Fruit fly (Drosophila melanogaster) whole organism, pupa: ENCODE measurements around the gene CG7728.

ENCODE experiments used
- CG10348 ChIP-seq: fragments of 200-800 bp; sonication (Bioruptor generic); IDR thresholded peaks from 2 replicates; pipeline ENCODE4 v1.3.6; 2022; ENCODE audit warnings: missing biosample characterization, missing genetic modification characterization
- CG14655 ChIP-seq: fragments of 200-800 bp; sonication (Bioruptor generic); optimal IDR thresholded peaks from 3 replicates; lab custom pipeline; 2017; ENCODE audit warnings: mild to moderate bottlenecking, missing biosample characterization, missing genetic modification reagents, missing genetic modification characterization
- CG15710 ChIP-seq: fragments of 200-800 bp; sonication (Bioruptor generic); optimal IDR thresholded peaks from 2 replicates; lab custom pipeline; 2018; ENCODE audit warnings: missing biosample characterization, mild to moderate bottlenecking, missing genetic modification characterization, moderate library complexity
- CG17806 ChIP-seq: fragments of 200-800 bp; sonication (Bioruptor generic); optimal IDR thresholded peaks from 2 replicates; lab custom pipeline; 2018; ENCODE audit warnings: missing biosample characterization, mild to moderate bottlenecking, missing genetic modification characterization, moderate library complexity
- CG34367 ChIP-seq: fragments of 200-800 bp; sonication (Bioruptor generic); optimal IDR thresholded peaks from 2 replicates; lab custom pipeline; 2018; ENCODE audit warnings: missing biosample characterization, mild to moderate bottlenecking, missing genetic modification characterization
- CG4496 ChIP-seq: fragments of 200-800 bp; sonication (Bioruptor generic); IDR thresholded peaks from 3 replicates; pipeline ENCODE4 v1.3.6; 2022; ENCODE audit warnings: missing biosample characterization, missing genetic modification characterization
- CG8159 ChIP-seq: fragments of 200-800 bp; sonication (Bioruptor generic); optimal IDR thresholded peaks from 3 replicates; lab custom pipeline; 2018; ENCODE audit warnings: missing biosample characterization, mild to moderate bottlenecking, missing genetic modification characterization, moderate library complexity
- CG8301 ChIP-seq: fragments of 200-800 bp; sonication (Bioruptor generic); optimal IDR thresholded peaks from 2 replicates; lab custom pipeline; 2018; ENCODE audit warnings: missing biosample characterization, mild to moderate bottlenecking, missing genetic modification characterization
- EcR ChIP-seq: fragments of 200-800 bp; sonication (Bioruptor generic); optimal IDR thresholded peaks from 3 replicates; lab custom pipeline; 2019; ENCODE audit warnings: missing biosample characterization, missing genetic modification characterization, mild to moderate bottlenecking, moderate library complexity, missing genetic modification reagents
- Ets98B ChIP-seq: fragments of 200-800 bp; sonication (Bioruptor generic); IDR thresholded peaks from 2 replicates; pipeline ENCODE4 v1.3.6; 2022; ENCODE audit warnings: missing biosample characterization, missing genetic modification characterization
- Pif1A ChIP-seq: fragments of 200-800 bp; sonication (Bioruptor generic); optimal IDR thresholded peaks from 3 replicates; lab custom pipeline; 2016; ENCODE audit warnings: missing biosample characterization, missing genetic modification characterization
- fd96Ca ChIP-seq: fragments of 200-800 bp; sonication (Bioruptor generic); IDR thresholded peaks from 3 replicates; pipeline ENCODE4 v1.3.6; 2022; ENCODE audit warnings: missing biosample characterization, missing genetic modification characterization
- rn ChIP-seq: fragments of 200-800 bp; sonication (Bioruptor generic); IDR thresholded peaks from 2 replicates; pipeline ENCODE4 v1.3.6; 2022; ENCODE audit warnings: missing biosample characterization, missing genetic modification characterization

dm6 chr3L:17022756-17023155 is 6.4 kb downstream of the CG7728 start, which contains the start of gene CG6652:
- no peak for TF ChIP-seq Ets98B (GFP tag; lab: Robert Waterston, UW)
- no peak for TF ChIP-seq rn (GFP tag; lab: Robert Waterston, UW)
- TF ChIP-seq CG8301 (tag; lab: Kevin White, UChicago) = no peak
- no peak for TF ChIP-seq CG4496 (GFP tag; lab: Robert Waterston, UW)
- TF ChIP-seq CG15710 = no peak
- TF ChIP-seq EcR (GFP tag; lab: Kevin White, UChicago) = no peak
- no peak for TF ChIP-seq CG14655 (GFP tag; lab: Kevin White, UChicago)
- no peak for TF ChIP-seq fd96Ca (GFP tag; lab: Robert Waterston, UW)
- no peak for TF ChIP-seq CG8159
- TF ChIP-seq CG34367 (tag; lab: Kevin White, UChicago) = no peak
- no peak for TF ChIP-seq CG10348
- no peak for TF ChIP-seq CG17806
- TF ChIP-seq Pif1A (GFP tag; lab: Kevin White, UChicago) = no peak
